Worm (Caenorhabditis elegans) whole organism, young adult: ENCODE data around the gene F52C9.5.

Experiments
- D2030.7 ChIP-seq: fragments of 200-800 bp; sonication (Bioruptor generic); IDR thresholded peaks from 2 replicates; pipeline ENCODE4 v1.3.6; 2022; ENCODE audit warnings: missing genetic modification reagents, missing genetic modification characterization, missing compliant biosample characterization
- ama-1 ChIP-seq, 3 experiments: fragments of 150-350 bp in 1 of 3; sonication (generic microtip) in 2 of 3; optimal IDR thresholded peaks; 2 replicates each; lab custom pipeline; 2014 to 2018; ENCODE audit warnings: missing biosample characterization in 2 of 3, missing genetic modification characterization in 2 of 3, missing genetic modification reagents in 2 of 3

DNA sequence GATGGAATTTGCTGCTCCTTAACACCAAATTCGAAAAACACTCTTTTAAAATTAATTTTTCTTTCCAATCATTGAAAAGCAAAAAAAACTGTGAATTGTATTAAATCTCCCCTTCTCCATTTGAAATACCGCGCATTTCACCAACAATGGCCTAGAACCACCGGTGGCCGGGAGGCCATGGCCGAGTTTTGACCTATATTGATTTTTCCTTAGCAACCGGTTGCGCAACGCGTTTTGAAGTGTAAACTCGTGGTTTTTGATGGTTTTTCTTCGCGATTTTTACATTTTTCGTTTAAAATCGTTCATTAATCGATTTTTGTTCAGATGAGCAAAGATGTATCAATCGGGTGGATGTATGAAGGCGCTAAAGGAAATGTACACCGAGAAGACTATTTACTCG lies 6.3 kb downstream of the F52C9.5 start, which contains the start of gene mog-3:
- TF ChIP-seq D2030.7 (peak; percentile 55), ama-1 (optimal IDR thresholded peaks at IDR 0.05; lab: Kevin White, UChicago) (no peak), ama-1 (GFP tag; optimal IDR thresholded peaks at IDR 0.05; lab: Kevin White, UChicago) (no peak)
